Worm (Caenorhabditis elegans) whole organism, L2 larva: ENCODE results near the gene sth-1.

Source experiments
- C34F6.9 ChIP-seq: fragments of 150-350 bp; optimal IDR thresholded peaks from 2 replicates; lab custom pipeline; 2014; ENCODE audit warnings: missing biosample characterization, missing genetic modification characterization
- F13H6.1 ChIP-seq: sonication (generic microtip); optimal IDR thresholded peaks from 2 replicates; lab custom pipeline; 2016; ENCODE audit warnings: missing genetic modification characterization, missing compliant biosample characterization
- R02D3.7 ChIP-seq: fragments of 150-350 bp; optimal IDR thresholded peaks from 2 replicates; lab custom pipeline; 2014; ENCODE audit warnings: missing biosample characterization, missing genetic modification characterization
- Y55F3AM.14 ChIP-seq: fragments of 200-800 bp; sonication (Bioruptor generic); optimal IDR thresholded peaks from 2 replicates; lab custom pipeline; 2018; ENCODE audit warnings: mild to moderate bottlenecking, missing genetic modification characterization, missing compliant biosample characterization
- aly-2 ChIP-seq: fragments of 150-350 bp; optimal IDR thresholded peaks from 2 replicates; lab custom pipeline; 2014; ENCODE audit warnings: missing biosample characterization, missing genetic modification characterization
- ama-1 ChIP-seq: fragments of 150-350 bp; optimal IDR thresholded peaks from 2 replicates; lab custom pipeline; 2018; ENCODE audit warnings: inconsistent platforms
- blmp-1 ChIP-seq: sonication (generic microtip); optimal IDR thresholded peaks from 2 replicates; lab custom pipeline; 2017; ENCODE audit warnings: missing genetic modification characterization, mild to moderate bottlenecking, missing compliant biosample characterization, antibody characterized with exemption, moderate library complexity; ENCODE audit not compliant: insufficient read depth
- ceh-16 ChIP-seq: fragments of 150-350 bp; optimal IDR thresholded peaks from 2 replicates; lab custom pipeline; 2014; ENCODE audit warnings: missing biosample characterization, missing genetic modification characterization
- crh-2 ChIP-seq: sonication (generic microtip); optimal IDR thresholded peaks from 2 replicates; lab custom pipeline; 2017; ENCODE audit warnings: missing biosample characterization, missing genetic modification characterization
- dmd-4 ChIP-seq: sonication (generic microtip); optimal IDR thresholded peaks from 2 replicates; lab custom pipeline; 2017; ENCODE audit warnings: missing biosample characterization, missing genetic modification characterization
- egl-27 ChIP-seq: sonication (generic microtip); optimal IDR thresholded peaks from 3 replicates; lab custom pipeline; 2017; ENCODE audit warnings: missing biosample characterization, missing genetic modification reagents, missing genetic modification characterization
- elt-3 ChIP-seq: sonication (generic microtip); optimal IDR thresholded peaks from 2 replicates; lab custom pipeline; 2017; ENCODE audit warnings: missing biosample characterization, missing genetic modification characterization
- fos-1 ChIP-seq: fragments of 150-350 bp; optimal IDR thresholded peaks from 2 replicates; lab custom pipeline; 2014; ENCODE audit warnings: missing biosample characterization, missing genetic modification characterization
- lin-11 ChIP-seq: fragments of 150-350 bp; sonication (generic microtip); optimal IDR thresholded peaks from 2 replicates; lab custom pipeline; 2014; ENCODE audit warnings: missing biosample characterization, missing genetic modification characterization, inconsistent platforms, mixed read lengths
- lin-13 ChIP-seq: fragments of 150-350 bp; optimal IDR thresholded peaks from 2 replicates; lab custom pipeline; 2014; ENCODE audit warnings: missing biosample characterization, missing genetic modification reagents, missing genetic modification characterization
- lin-39 ChIP-seq: fragments of 150-350 bp; optimal IDR thresholded peaks from 2 replicates; lab custom pipeline; 2014; ENCODE audit warnings: missing biosample characterization, missing genetic modification reagents, missing genetic modification characterization
- lsy-2 ChIP-seq, 2 experiments: fragments of 150-350 bp in 1 of 2; sonication (generic microtip) in 1 of 2; optimal IDR thresholded peaks; 2 replicates each; lab custom pipeline; 2014 to 2017; ENCODE audit warnings: missing biosample characterization in 2 of 2, missing genetic modification characterization in 2 of 2
- mab-5 ChIP-seq: fragments of 150-350 bp; optimal IDR thresholded peaks from 2 replicates; lab custom pipeline; 2014; ENCODE audit warnings: missing biosample characterization, missing genetic modification characterization
- nhr-10 ChIP-seq: sonication (generic microtip); optimal IDR thresholded peaks from 2 replicates; lab custom pipeline; 2017; ENCODE audit warnings: missing biosample characterization, missing genetic modification characterization
- nhr-11 ChIP-seq: fragments of 150-350 bp; optimal IDR thresholded peaks from 2 replicates; lab custom pipeline; 2014; ENCODE audit warnings: missing biosample characterization, missing genetic modification characterization
- nhr-129 ChIP-seq: fragments of 150-350 bp; optimal IDR thresholded peaks from 2 replicates; lab custom pipeline; 2014; ENCODE audit warnings: missing biosample characterization, missing genetic modification characterization
- nhr-21 ChIP-seq: fragments of 150-350 bp; optimal IDR thresholded peaks from 2 replicates; lab custom pipeline; 2014; ENCODE audit warnings: missing biosample characterization, missing genetic modification characterization
- nhr-23 ChIP-seq: fragments of 150-350 bp; optimal IDR thresholded peaks from 2 replicates; lab custom pipeline; 2014; ENCODE audit warnings: missing biosample characterization, missing genetic modification reagents, missing genetic modification characterization
- nhr-25 ChIP-seq: fragments of 150-350 bp; sonication (generic microtip); optimal IDR thresholded peaks from 3 replicates; lab custom pipeline; 2014; ENCODE audit warnings: missing biosample characterization, missing genetic modification characterization
- nhr-6 ChIP-seq: fragments of 150-350 bp; optimal IDR thresholded peaks from 2 replicates; lab custom pipeline; 2014; ENCODE audit warnings: missing biosample characterization, missing genetic modification characterization
- nhr-77 ChIP-seq: fragments of 150-350 bp; optimal IDR thresholded peaks from 2 replicates; lab custom pipeline; 2014; ENCODE audit warnings: missing biosample characterization, missing genetic modification characterization
- sem-4 ChIP-seq: fragments of 150-350 bp; optimal IDR thresholded peaks from 2 replicates; lab custom pipeline; 2014; ENCODE audit warnings: missing biosample characterization, missing genetic modification reagents, missing genetic modification characterization
- skn-1 ChIP-seq: sonication (generic microtip); optimal IDR thresholded peaks from 2 replicates; lab custom pipeline; 2017; ENCODE audit warnings: missing biosample characterization, missing genetic modification characterization
- sma-3 ChIP-seq: sonication (generic microtip); optimal IDR thresholded peaks from 2 replicates; lab custom pipeline; 2016; ENCODE audit warnings: missing genetic modification reagents, missing genetic modification characterization, missing compliant biosample characterization
- sma-9 ChIP-seq, 2 experiments: fragments of 150-350 bp in 1 of 2; sonication (generic microtip) in 1 of 2; optimal IDR thresholded peaks; 2 replicates each; lab custom pipeline; 2014 to 2016; ENCODE audit warnings: missing genetic modification characterization in 2 of 2, mild to moderate bottlenecking in 1 of 2, missing biosample characterization in 1 of 2, missing compliant biosample characterization in 1 of 2, missing genetic modification reagents in 1 of 2, moderate library complexity in 1 of 2
- zag-1 ChIP-seq: fragments of 150-350 bp; optimal IDR thresholded peaks from 2 replicates; lab custom pipeline; 2014; ENCODE audit warnings: missing biosample characterization, missing genetic modification characterization
- ztf-1 ChIP-seq: fragments of 200-800 bp; sonication (Bioruptor generic); conservative IDR thresholded peaks from 2 replicates; pipeline ENCODE4 v1.3.6; 2022; ENCODE audit warnings: missing genetic modification characterization, missing compliant biosample characterization
- ztf-11 ChIP-seq: sonication (generic microtip); optimal IDR thresholded peaks from 2 replicates; lab custom pipeline; 2017; ENCODE audit warnings: missing biosample characterization, missing genetic modification characterization
- ztf-4 ChIP-seq: fragments of 150-350 bp; optimal IDR thresholded peaks from 2 replicates; lab custom pipeline; 2014; ENCODE audit warnings: missing biosample characterization, missing genetic modification characterization

sth-1 gene

DNA sequence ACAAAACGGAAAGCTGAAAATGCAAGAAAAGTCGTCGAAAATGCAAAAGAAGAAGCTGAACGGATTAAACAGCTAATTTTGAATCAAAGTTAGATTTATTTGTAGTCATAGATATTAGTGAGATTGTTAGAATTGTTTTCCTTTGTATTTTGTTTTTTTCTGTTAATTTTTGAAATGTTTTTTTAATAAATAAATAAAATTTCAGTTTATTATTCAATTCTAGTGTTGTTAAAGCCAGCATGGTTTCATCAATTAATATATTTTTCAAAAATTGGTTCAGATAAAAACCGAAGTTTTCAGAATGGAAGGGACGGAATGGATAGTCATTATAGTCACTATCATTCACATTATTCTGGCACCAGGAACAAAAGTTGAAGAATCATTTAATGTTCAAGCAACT is 17.1 kb upstream of the sth-1 start, which contains the start of gene algn-12:
algn-12 (plus strand) TSS at position 301 of the 400 bp plus-strand sequence.
- TF ChIP-seq nhr-11 (tag; lab: Kevin White, UChicago) (no peak), fos-1 (tag; lab: Kevin White, UChicago) (no peak), F13H6.1 (no peak), nhr-10 (tag; lab: Kevin White, UChicago) (no peak), sem-4 (tag; lab: Kevin White, UChicago) (no peak), lin-13 (GFP tag; lab: Kevin White, UChicago) (no peak)

DNA sequence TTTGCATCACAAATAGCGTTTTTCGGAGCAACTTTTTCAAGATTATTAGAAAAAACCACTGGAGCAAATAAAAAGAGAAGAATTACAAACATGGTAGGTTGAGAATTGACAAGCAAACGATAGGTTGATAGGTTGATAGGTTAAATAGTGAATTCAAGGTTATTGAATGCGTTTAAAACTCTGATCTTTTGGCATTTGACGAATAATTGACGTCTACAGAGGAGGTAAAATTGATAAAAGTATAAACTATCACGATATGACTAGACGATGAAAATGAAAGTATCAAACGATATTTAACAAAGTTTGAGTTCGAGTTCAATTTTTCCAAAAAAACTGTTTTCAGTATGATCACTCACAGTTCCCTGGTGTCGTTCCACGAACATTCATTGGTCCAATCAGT is 16.0 kb upstream of the sth-1 start, which contains the start of gene ZC513.14:
ZC513.14 (minus strand) TSS at position 101 of the 400 bp plus-strand sequence.
- no peak for TF ChIP-seq ama-1
- no peak for TF ChIP-seq ztf-1 (GFP tag; lab: Robert Waterston, UW)
- TF ChIP-seq dmd-4 (tag; lab: Kevin White, UChicago), result no peak
- no peak for TF ChIP-seq ztf-4
- no peak for TF ChIP-seq ztf-11 (tag; lab: Kevin White, UChicago)
- TF ChIP-seq nhr-23 (tag; lab: Kevin White, UChicago), result no peak
- TF ChIP-seq egl-27, result no peak
- no peak for TF ChIP-seq sem-4 (tag; lab: Kevin White, UChicago)
- no peak for TF ChIP-seq sma-3 (GFP tag; lab: Kevin White, UChicago)
- TF ChIP-seq F13H6.1, result no peak

DNA sequence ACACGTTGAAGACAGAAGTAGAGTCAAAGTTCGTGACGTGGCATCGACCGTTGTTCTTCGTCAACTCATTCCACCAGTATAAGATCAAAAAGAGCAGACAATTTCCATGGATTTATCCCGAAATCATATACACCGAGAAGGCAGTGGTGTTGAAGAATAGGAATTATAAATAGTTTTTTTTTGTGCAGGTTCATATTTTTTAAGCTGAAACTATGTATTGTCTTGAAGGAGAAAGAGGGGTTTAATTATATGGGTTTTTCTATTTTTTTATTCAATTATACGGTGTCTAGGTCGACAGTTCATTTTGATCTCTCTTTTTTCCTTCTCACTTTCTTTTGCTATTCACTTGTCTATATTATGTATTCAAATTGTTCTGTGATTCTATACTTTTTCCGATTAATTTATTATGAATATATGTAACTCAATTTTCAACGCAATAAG is 12.8 kb upstream of the sth-1 start:
- peak; percentile 38 for TF ChIP-seq nhr-77
- peak; percentile 65 for TF ChIP-seq nhr-25
- peak; percentile 73 for TF ChIP-seq ztf-4
- no peak for TF ChIP-seq elt-3 (tag; lab: Kevin White, UChicago)
- peak in 1 of 2 experiments; percentile 45 for TF ChIP-seq lsy-2 (tag; optimal IDR thresholded peaks at IDR 0.05; lab: Kevin White, UChicago)
- TF ChIP-seq nhr-21 (tag; lab: Kevin White, UChicago), result peak; percentile 93
- no peak for TF ChIP-seq sma-9 (GFP tag; optimal IDR thresholded peaks at IDR 0.05; lab: Kevin White, UChicago)
- TF ChIP-seq sma-9 (tag; optimal IDR thresholded peaks at IDR 0.05; lab: Kevin White, UChicago), result no peak
- peak; percentile 21 for TF ChIP-seq nhr-6 (tag; lab: Kevin White, UChicago)
- TF ChIP-seq sma-3 (GFP tag; lab: Kevin White, UChicago), result peak; percentile 90
- TF ChIP-seq crh-2 (tag; lab: Kevin White, UChicago), result no peak
- TF ChIP-seq sem-4 (tag; lab: Kevin White, UChicago), result peak; percentile 80
- TF ChIP-seq nhr-10 (tag; lab: Kevin White, UChicago), result peak; percentile 54
- TF ChIP-seq Y55F3AM.14 (GFP tag; lab: Kevin White, UChicago), result no peak
- TF ChIP-seq lin-13 (GFP tag; lab: Kevin White, UChicago), result peak; percentile 70
- peak; percentile 50 for TF ChIP-seq ceh-16 (tag; lab: Kevin White, UChicago)
- TF ChIP-seq blmp-1 (tag; lab: Kevin White, UChicago), result peak; percentile 34
- TF ChIP-seq nhr-11 (tag; lab: Kevin White, UChicago), result peak; percentile 71

DNA sequence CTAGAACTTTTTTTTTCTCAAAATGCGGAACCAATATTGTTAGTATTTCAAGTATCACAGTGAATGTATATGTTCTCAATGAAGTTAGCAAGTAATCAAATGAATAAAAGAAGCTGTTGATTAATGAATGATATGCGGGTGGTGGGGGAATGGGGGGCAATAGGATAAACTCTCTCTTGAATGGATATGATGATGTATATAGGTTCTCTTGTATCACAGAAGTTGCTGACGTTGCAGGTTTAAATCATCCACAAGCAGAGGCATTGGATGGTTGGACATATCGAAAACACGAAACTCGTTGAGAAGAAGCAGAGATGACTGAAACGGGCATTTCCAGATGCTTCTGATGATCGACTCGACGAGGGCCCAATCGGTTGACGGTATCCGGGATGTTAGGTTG is 12.3 kb upstream of the sth-1 start:
- TF ChIP-seq lsy-2 (tag; optimal IDR thresholded peaks at IDR 0.05; lab: Kevin White, UChicago), result no peak
- no peak for TF ChIP-seq ztf-11 (tag; lab: Kevin White, UChicago)
- TF ChIP-seq sma-9 (GFP tag; optimal IDR thresholded peaks at IDR 0.05; lab: Kevin White, UChicago), result peak; percentile 5
- no peak for TF ChIP-seq sma-9 (tag; optimal IDR thresholded peaks at IDR 0.05; lab: Kevin White, UChicago)
- TF ChIP-seq skn-1 (tag; lab: Kevin White, UChicago), result no peak
- TF ChIP-seq crh-2 (tag; lab: Kevin White, UChicago), result no peak
- TF ChIP-seq blmp-1 (tag; lab: Kevin White, UChicago), result no peak
- no peak for TF ChIP-seq nhr-129 (tag; lab: Kevin White, UChicago)
- TF ChIP-seq ama-1, result peak; percentile 73
- no peak for TF ChIP-seq dmd-4 (tag; lab: Kevin White, UChicago)
- TF ChIP-seq aly-2, result no peak
- peak; percentile 34 for TF ChIP-seq nhr-21 (tag; lab: Kevin White, UChicago)
- no peak for TF ChIP-seq zag-1 (tag; lab: Kevin White, UChicago)
- TF ChIP-seq, all 48 proteins: peak for 3

DNA sequence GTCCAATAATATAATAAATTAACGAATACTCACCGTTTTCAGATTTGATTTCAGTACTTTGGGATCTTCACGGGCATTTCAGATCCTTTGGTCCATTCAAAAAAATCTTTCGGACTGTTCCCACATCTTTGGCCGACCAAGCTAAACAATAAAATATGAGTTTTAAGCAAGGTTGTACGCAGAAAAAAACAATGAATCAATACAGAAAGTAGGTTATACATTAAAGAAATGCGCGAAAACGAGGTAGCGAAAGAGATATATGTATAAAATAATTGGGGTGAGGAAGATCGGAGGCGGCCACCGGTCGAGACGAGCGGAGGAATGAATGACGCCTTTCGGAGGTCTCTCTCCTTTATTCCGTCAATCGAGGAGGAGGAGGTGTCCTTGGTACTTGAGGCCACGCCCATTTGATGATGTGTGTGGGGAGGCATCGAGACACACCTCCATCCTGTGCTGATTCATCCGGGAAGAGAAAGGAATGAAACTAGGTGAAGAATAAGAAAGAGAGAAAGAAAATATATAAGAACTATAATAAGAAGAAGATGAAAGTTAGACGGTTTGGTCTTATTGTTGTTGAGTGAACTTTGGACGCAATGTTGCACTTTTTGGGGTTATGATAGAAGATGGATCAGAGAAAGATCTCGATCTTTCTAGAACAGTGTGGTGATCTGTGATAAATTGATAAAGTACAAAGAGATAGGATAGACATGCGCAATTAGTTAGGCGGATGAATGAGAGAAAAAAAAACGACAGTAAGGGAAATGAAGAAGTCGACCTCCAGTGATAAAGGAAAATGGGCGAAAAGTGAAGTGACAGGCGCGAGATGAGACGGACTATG is 11.5 kb upstream of the sth-1 start:
- TF ChIP-seq R02D3.7 (tag; lab: Kevin White, UChicago) (no peak), ceh-16 (tag; lab: Kevin White, UChicago) (peak; percentile 64), lin-39 (tag; lab: Kevin White, UChicago) (no peak), nhr-21 (tag; lab: Kevin White, UChicago) (peak; percentile 93), lin-13 (GFP tag; lab: Kevin White, UChicago) (no peak), blmp-1 (tag; lab: Kevin White, UChicago) (peak; percentile 83), mab-5 (tag; lab: Kevin White, UChicago) (no peak), sma-9 (GFP tag; optimal IDR thresholded peaks at IDR 0.05; lab: Kevin White, UChicago) (peak; percentile 79), sma-9 (tag; optimal IDR thresholded peaks at IDR 0.05; lab: Kevin White, UChicago) (no peak), C34F6.9 (no peak), ztf-11 (tag; lab: Kevin White, UChicago) (no peak), egl-27 (peak; percentile 33), nhr-129 (tag; lab: Kevin White, UChicago) (no peak), sma-3 (GFP tag; lab: Kevin White, UChicago) (peak; percentile 89), sem-4 (tag; lab: Kevin White, UChicago) (peak; percentile 1), dmd-4 (tag; lab: Kevin White, UChicago) (no peak), fos-1 (tag; lab: Kevin White, UChicago) (peak; percentile 55), nhr-25 (peak; percentile 43), ama-1 (peak; percentile 94), nhr-77 (no peak), lin-11 (no peak)
